Worm (Caenorhabditis elegans): ENCODE data around the gene ipmk-1.
A peak's percentile ranks its signal among the peaks of the same experiment; 100 is the strongest.

The ipmk-1 gene

ce11 chrIV:12570546-12570945 lies 22.6 kb downstream of the ipmk-1 start:
- TF ChIP-seq ztf-11 (tag; optimal IDR thresholded peaks at IDR 0.05), result no peak

DNA sequence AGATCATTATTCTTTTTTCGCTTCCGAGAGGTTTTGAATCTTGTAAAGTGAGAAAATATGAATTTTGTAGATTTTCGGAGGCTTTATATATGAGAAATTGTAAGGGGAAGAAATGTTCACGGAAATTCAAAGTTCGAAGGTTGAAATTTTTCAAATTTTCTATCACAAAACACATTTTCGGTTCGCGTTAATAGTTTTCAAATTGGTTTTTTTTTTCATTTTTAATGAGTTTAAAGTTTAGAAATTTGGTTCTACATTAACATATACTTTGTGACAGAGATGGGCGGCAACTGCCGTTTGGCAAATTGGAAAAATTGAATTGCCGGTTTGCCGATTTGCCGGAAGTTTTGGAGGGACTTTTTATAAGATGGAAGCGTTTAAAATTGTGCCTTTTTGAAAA lies 23.1 kb downstream of the ipmk-1 start, which contains the start of gene K08E7.4:
TSS of gene K08E7.4 (minus strand) at position 101 of the 400 bp plus-strand sequence.
- no peak for TF ChIP-seq unc-62 (GFP tag; optimal IDR thresholded peaks at IDR 0.05)
- no peak for TF ChIP-seq nhr-2 (tag; optimal IDR thresholded peaks at IDR 0.05)
- TF ChIP-seq pha-4 (tag; optimal IDR thresholded peaks at IDR 0.05), result no peak
- TF ChIP-seq nhr-237 (tag; optimal IDR thresholded peaks at IDR 0.05), result no peak
- TF ChIP-seq blmp-1 (tag; optimal IDR thresholded peaks at IDR 0.05), result no peak
- no peak for TF ChIP-seq hlh-1 (tag; optimal IDR thresholded peaks at IDR 0.05)
- no peak for TF ChIP-seq sptf-1 (tag; optimal IDR thresholded peaks at IDR 0.05)
- no peak for TF ChIP-seq zip-8 (tag; optimal IDR thresholded peaks at IDR 0.05)
- TF ChIP-seq sem-2 (GFP tag; optimal IDR thresholded peaks at IDR 0.05), result no peak
- TF ChIP-seq nhr-76 (tag; optimal IDR thresholded peaks at IDR 0.05), result no peak
- TF ChIP-seq ham-2 (GFP tag; optimal IDR thresholded peaks at IDR 0.05), result no peak
- TF ChIP-seq ztf-11 (tag; optimal IDR thresholded peaks at IDR 0.05), result no peak
- TF ChIP-seq snpc-4 (tag; optimal IDR thresholded peaks at IDR 0.05), result no peak
- no peak for TF ChIP-seq elt-1 (tag; optimal IDR thresholded peaks at IDR 0.05; ENCODE audit: borderline replicate concordance, insufficient read depth)
- no peak for TF ChIP-seq mep-1 (tag; optimal IDR thresholded peaks at IDR 0.05)
- TF ChIP-seq lin-13 (tag; optimal IDR thresholded peaks at IDR 0.05), result no peak
- TF ChIP-seq nhr-28 (tag; optimal IDR thresholded peaks at IDR 0.05), result no peak
- TF ChIP-seq mab-5 (tag; optimal IDR thresholded peaks at IDR 0.05), result no peak

DNA sequence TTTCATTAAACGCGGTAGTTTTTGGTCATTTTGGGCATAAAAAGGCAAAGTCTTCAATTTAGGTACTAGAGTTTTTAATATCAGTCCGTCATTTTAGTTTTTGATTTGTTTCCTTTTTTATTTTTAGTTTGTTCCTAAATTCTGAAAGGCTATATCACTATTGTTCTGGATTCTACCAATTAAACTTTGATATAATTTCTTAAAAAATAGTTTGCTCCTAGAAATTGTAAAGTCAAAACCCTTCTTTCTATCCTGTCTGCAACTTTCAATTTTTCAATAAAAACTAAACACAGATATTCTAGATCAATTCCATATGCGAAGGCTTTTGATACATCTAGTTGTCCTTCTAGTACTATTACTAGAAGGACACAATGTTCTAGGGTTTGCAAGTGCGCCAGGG lies 25.1 kb downstream of the ipmk-1 start, which contains the start of gene K08E7.5:
TSS of gene K08E7.5 (plus strand) at position 301 of the 400 bp plus-strand sequence.
- TF ChIP-seq lin-13 (tag; optimal IDR thresholded peaks at IDR 0.05) (no peak), mep-1 (tag; optimal IDR thresholded peaks at IDR 0.05) (no peak), pha-4 (tag; optimal IDR thresholded peaks at IDR 0.05) (no peak)

ce11 chrIV:12574265-12574664 lies 26.3 kb downstream of the ipmk-1 start:
- TF ChIP-seq bed-3 (GFP tag; optimal IDR thresholded peaks at IDR 0.05) (no peak), sem-2 (GFP tag; optimal IDR thresholded peaks at IDR 0.05) (no peak), nhr-28 (tag; optimal IDR thresholded peaks at IDR 0.05) (no peak), hlh-1 (tag; optimal IDR thresholded peaks at IDR 0.05) (no peak), cnd-1 (tag; optimal IDR thresholded peaks at IDR 0.05) (no peak)

ce11 chrIV:12581046-12581445 lies 33.1 kb downstream of the ipmk-1 start, which contains the start of gene K08E7.6:
Gene K08E7.6 (minus strand): TSS chrIV:12581146.
- TF ChIP-seq nhr-28 (tag; optimal IDR thresholded peaks at IDR 0.05) (no peak), nhr-76 (tag; optimal IDR thresholded peaks at IDR 0.05) (no peak), lin-32 (GFP tag; optimal IDR thresholded peaks at IDR 0.05) (no peak), elt-1 (tag; optimal IDR thresholded peaks at IDR 0.05; ENCODE audit: borderline replicate concordance, insufficient read depth) (no peak), unc-120 (tag; optimal IDR thresholded peaks at IDR 0.05; ENCODE audit: poor library complexity, severe bottlenecking) (no peak), nhr-12 (tag; optimal IDR thresholded peaks at IDR 0.05) (no peak), lin-13 (tag; optimal IDR thresholded peaks at IDR 0.05) (no peak), unc-62 (GFP tag; optimal IDR thresholded peaks at IDR 0.05) (no peak), elt-3 (tag; optimal IDR thresholded peaks at IDR 0.05) (no peak), ceh-83 (GFP tag; optimal IDR thresholded peaks at IDR 0.05) (no peak), cnd-1 (tag; optimal IDR thresholded peaks at IDR 0.05) (no peak), bed-3 (GFP tag; optimal IDR thresholded peaks at IDR 0.05) (no peak), blmp-1 (tag; optimal IDR thresholded peaks at IDR 0.05) (no peak), pha-4 (tag; optimal IDR thresholded peaks at IDR 0.05) (no peak), drap-1 (GFP tag; optimal IDR thresholded peaks at IDR 0.05) (no peak), nhr-237 (tag; optimal IDR thresholded peaks at IDR 0.05) (no peak), M03D4.4 (tag; optimal IDR thresholded peaks at IDR 0.05) (no peak), mep-1 (tag; optimal IDR thresholded peaks at IDR 0.05) (no peak)

DNA sequence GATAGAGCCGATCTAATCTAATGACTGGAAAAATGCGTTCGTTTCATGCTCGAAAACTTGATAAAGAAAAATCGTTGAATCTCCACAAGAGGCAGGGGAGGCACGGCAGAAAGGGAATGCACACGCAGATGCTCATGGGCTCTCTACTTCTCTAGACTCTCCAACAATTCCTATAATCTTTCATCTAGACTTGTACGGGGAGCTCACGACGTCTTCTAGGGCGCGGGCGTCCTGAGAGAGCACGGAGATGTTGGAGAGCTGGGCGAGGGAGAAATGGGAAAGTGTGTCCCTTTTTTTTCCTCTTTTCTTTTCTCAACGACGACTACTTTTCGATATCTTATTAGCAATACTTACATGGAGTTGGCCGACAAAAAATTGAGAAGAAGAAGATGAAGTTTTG lies 35.3 kb downstream of the ipmk-1 start:
- TF ChIP-seq lin-13 (tag; optimal IDR thresholded peaks at IDR 0.05) (no peak), nhr-76 (tag; optimal IDR thresholded peaks at IDR 0.05) (no peak), ces-1 (GFP tag; optimal IDR thresholded peaks at IDR 0.05) (peak; percentile 46)

ce11 chrIV:12584146-12584545 lies 36.2 kb downstream of the ipmk-1 start:
- TF ChIP-seq lsy-2 (tag; optimal IDR thresholded peaks at IDR 0.05) (no peak), nhr-237 (tag; optimal IDR thresholded peaks at IDR 0.05) (no peak), sptf-1 (tag; optimal IDR thresholded peaks at IDR 0.05) (peak; percentile 6), ces-1 (GFP tag; optimal IDR thresholded peaks at IDR 0.05) (peak; percentile 54)

Measured in whole organism, mixed stage, embryonic.